Worm (Caenorhabditis elegans) whole organism, L2 larva: ENCODE measurements around the gene F11E6.8.
A peak's percentile ranks its signal among the peaks of the same experiment; 100 is the strongest.

Source experiments
- C34F6.9 ChIP-seq: fragments of 150-350 bp; optimal IDR thresholded peaks from 2 replicates; lab custom pipeline; 2014; ENCODE audit warnings: missing biosample characterization, missing genetic modification characterization
- F13H6.1 ChIP-seq: sonication (generic microtip); optimal IDR thresholded peaks from 2 replicates; lab custom pipeline; 2016; ENCODE audit warnings: missing genetic modification characterization, missing compliant biosample characterization
- R02D3.7 ChIP-seq: fragments of 150-350 bp; optimal IDR thresholded peaks from 2 replicates; lab custom pipeline; 2014; ENCODE audit warnings: missing biosample characterization, missing genetic modification characterization
- Y55F3AM.14 ChIP-seq: fragments of 200-800 bp; sonication (Bioruptor generic); optimal IDR thresholded peaks from 2 replicates; lab custom pipeline; 2018; ENCODE audit warnings: mild to moderate bottlenecking, missing genetic modification characterization, missing compliant biosample characterization
- ZK546.5 ChIP-seq: sonication (generic microtip); optimal IDR thresholded peaks from 2 replicates; lab custom pipeline; 2017; ENCODE audit warnings: missing biosample characterization, missing genetic modification characterization
- alr-1 ChIP-seq: fragments of 150-350 bp; optimal IDR thresholded peaks from 2 replicates; lab custom pipeline; 2014; ENCODE audit warnings: missing biosample characterization, missing genetic modification characterization
- aly-2 ChIP-seq: fragments of 150-350 bp; optimal IDR thresholded peaks from 2 replicates; lab custom pipeline; 2014; ENCODE audit warnings: missing biosample characterization, missing genetic modification characterization
- ama-1 ChIP-seq: fragments of 150-350 bp; optimal IDR thresholded peaks from 2 replicates; lab custom pipeline; 2018; ENCODE audit warnings: inconsistent platforms
- blmp-1 ChIP-seq: sonication (generic microtip); optimal IDR thresholded peaks from 2 replicates; lab custom pipeline; 2017; ENCODE audit warnings: missing genetic modification characterization, mild to moderate bottlenecking, missing compliant biosample characterization, antibody characterized with exemption, moderate library complexity; ENCODE audit not compliant: insufficient read depth
- ceh-16 ChIP-seq: fragments of 150-350 bp; optimal IDR thresholded peaks from 2 replicates; lab custom pipeline; 2014; ENCODE audit warnings: missing biosample characterization, missing genetic modification characterization
- ceh-82 ChIP-seq: fragments of 150-350 bp; optimal IDR thresholded peaks from 2 replicates; lab custom pipeline; 2014; ENCODE audit warnings: missing biosample characterization, missing genetic modification characterization
- crh-2 ChIP-seq: sonication (generic microtip); optimal IDR thresholded peaks from 2 replicates; lab custom pipeline; 2017; ENCODE audit warnings: missing biosample characterization, missing genetic modification characterization
- dmd-4 ChIP-seq: sonication (generic microtip); optimal IDR thresholded peaks from 2 replicates; lab custom pipeline; 2017; ENCODE audit warnings: missing biosample characterization, missing genetic modification characterization
- egl-27 ChIP-seq: sonication (generic microtip); optimal IDR thresholded peaks from 3 replicates; lab custom pipeline; 2017; ENCODE audit warnings: missing biosample characterization, missing genetic modification reagents, missing genetic modification characterization
- fos-1 ChIP-seq: fragments of 150-350 bp; optimal IDR thresholded peaks from 2 replicates; lab custom pipeline; 2014; ENCODE audit warnings: missing biosample characterization, missing genetic modification characterization
- gmeb-1 ChIP-seq: fragments of 150-350 bp; optimal IDR thresholded peaks from 2 replicates; lab custom pipeline; 2014; ENCODE audit warnings: missing biosample characterization, missing genetic modification characterization
- lin-11 ChIP-seq: fragments of 150-350 bp; sonication (generic microtip); optimal IDR thresholded peaks from 2 replicates; lab custom pipeline; 2014; ENCODE audit warnings: missing biosample characterization, missing genetic modification characterization, inconsistent platforms, mixed read lengths
- lin-39 ChIP-seq: fragments of 150-350 bp; optimal IDR thresholded peaks from 2 replicates; lab custom pipeline; 2014; ENCODE audit warnings: missing biosample characterization, missing genetic modification reagents, missing genetic modification characterization
- lsy-2 ChIP-seq, 2 experiments: fragments of 150-350 bp in 1 of 2; sonication (generic microtip) in 1 of 2; optimal IDR thresholded peaks; 2 replicates each; lab custom pipeline; 2014 to 2017; ENCODE audit warnings: missing biosample characterization in 2 of 2, missing genetic modification characterization in 2 of 2
- mdl-1 ChIP-seq, 2 experiments: fragments of 150-350 bp in 1 of 2; sonication (generic microtip) in 1 of 2; optimal IDR thresholded peaks; 2 replicates each; lab custom pipeline; 2017; ENCODE audit warnings: missing biosample characterization in 2 of 2, missing genetic modification characterization in 2 of 2
- nhr-237 ChIP-seq: fragments of 150-350 bp; optimal IDR thresholded peaks from 2 replicates; lab custom pipeline; 2014; ENCODE audit warnings: missing biosample characterization, missing genetic modification characterization
- nhr-25 ChIP-seq: fragments of 150-350 bp; sonication (generic microtip); optimal IDR thresholded peaks from 3 replicates; lab custom pipeline; 2014; ENCODE audit warnings: missing biosample characterization, missing genetic modification characterization
- nhr-6 ChIP-seq: fragments of 150-350 bp; optimal IDR thresholded peaks from 2 replicates; lab custom pipeline; 2014; ENCODE audit warnings: missing biosample characterization, missing genetic modification characterization
- nhr-77 ChIP-seq: fragments of 150-350 bp; optimal IDR thresholded peaks from 2 replicates; lab custom pipeline; 2014; ENCODE audit warnings: missing biosample characterization, missing genetic modification characterization
- peb-1 ChIP-seq: fragments of 150-350 bp; optimal IDR thresholded peaks from 2 replicates; lab custom pipeline; 2014; ENCODE audit warnings: missing biosample characterization, missing genetic modification characterization
- sem-4 ChIP-seq: fragments of 150-350 bp; optimal IDR thresholded peaks from 2 replicates; lab custom pipeline; 2014; ENCODE audit warnings: missing biosample characterization, missing genetic modification reagents, missing genetic modification characterization
- skn-1 ChIP-seq: sonication (generic microtip); optimal IDR thresholded peaks from 2 replicates; lab custom pipeline; 2017; ENCODE audit warnings: missing biosample characterization, missing genetic modification characterization
- sma-3 ChIP-seq: sonication (generic microtip); optimal IDR thresholded peaks from 2 replicates; lab custom pipeline; 2016; ENCODE audit warnings: missing genetic modification reagents, missing genetic modification characterization, missing compliant biosample characterization
- sma-9 ChIP-seq, 2 experiments: fragments of 150-350 bp in 1 of 2; sonication (generic microtip) in 1 of 2; optimal IDR thresholded peaks; 2 replicates each; lab custom pipeline; 2014 to 2016; ENCODE audit warnings: missing genetic modification characterization in 2 of 2, mild to moderate bottlenecking in 1 of 2, missing biosample characterization in 1 of 2, missing compliant biosample characterization in 1 of 2, missing genetic modification reagents in 1 of 2, moderate library complexity in 1 of 2
- unc-62 ChIP-seq: fragments of 150-350 bp; optimal IDR thresholded peaks from 2 replicates; lab custom pipeline; 2014; ENCODE audit warnings: missing biosample characterization, missing genetic modification reagents, missing genetic modification characterization
- ztf-1 ChIP-seq: fragments of 200-800 bp; sonication (Bioruptor generic); conservative IDR thresholded peaks from 2 replicates; pipeline ENCODE4 v1.3.6; 2022; ENCODE audit warnings: missing genetic modification characterization, missing compliant biosample characterization

The F11E6.8 gene

DNA sequence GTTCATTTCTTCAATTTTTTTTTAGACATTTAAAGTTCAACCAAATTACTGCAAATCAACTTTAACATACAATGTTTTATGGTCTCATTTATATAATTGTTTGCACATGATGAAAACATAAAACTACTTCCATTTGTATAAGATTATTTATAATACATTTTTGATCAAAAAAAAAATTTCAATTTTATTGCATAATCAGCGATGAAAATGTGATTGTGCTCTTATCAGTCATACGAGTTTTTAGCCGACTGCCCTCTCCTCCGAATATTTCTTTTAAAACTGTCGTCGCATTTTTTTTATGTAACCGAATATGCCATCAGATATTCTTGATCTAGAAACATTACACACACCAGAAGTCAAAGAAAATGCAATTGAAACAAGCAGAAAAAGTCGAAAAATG is 9.9 kb downstream of the F11E6.8 start, which contains the start of gene F08A7.1:
Gene F08A7.1 (plus strand): TSS at position 191 of the 400 bp plus-strand sequence.
- TF ChIP-seq nhr-77 (tag; lab: Kevin White, UChicago), result no peak
- TF ChIP-seq ZK546.5 (tag; lab: Kevin White, UChicago), result no peak
- TF ChIP-seq peb-1 (tag; lab: Kevin White, UChicago), result no peak
- TF ChIP-seq ama-1 (lab: Kevin White, UChicago), result no peak
- no peak for TF ChIP-seq lsy-2 (tag; optimal IDR thresholded peaks at IDR 0.05; lab: Kevin White, UChicago)
- no peak for TF ChIP-seq ceh-16
- no peak for TF ChIP-seq nhr-237 (tag; lab: Kevin White, UChicago)
- TF ChIP-seq sma-3 (GFP tag; lab: Kevin White, UChicago), result no peak
- peak; percentile 36 for TF ChIP-seq fos-1 (tag; lab: Kevin White, UChicago)
- TF ChIP-seq aly-2 (tag; lab: Kevin White, UChicago), result no peak
- no peak for TF ChIP-seq ztf-1 (GFP tag; lab: Robert Waterston, UW)
- TF ChIP-seq unc-62 (GFP tag; lab: Kevin White, UChicago), result no peak
- no peak for TF ChIP-seq lin-39 (tag; lab: Kevin White, UChicago)
- no peak for TF ChIP-seq sem-4 (tag; lab: Kevin White, UChicago)
- TF ChIP-seq gmeb-1, result peak; percentile 44
- no peak for TF ChIP-seq nhr-6 (tag; lab: Kevin White, UChicago)
- TF ChIP-seq lin-11 (tag; lab: Kevin White, UChicago), result no peak
- TF ChIP-seq nhr-25, result no peak

DNA sequence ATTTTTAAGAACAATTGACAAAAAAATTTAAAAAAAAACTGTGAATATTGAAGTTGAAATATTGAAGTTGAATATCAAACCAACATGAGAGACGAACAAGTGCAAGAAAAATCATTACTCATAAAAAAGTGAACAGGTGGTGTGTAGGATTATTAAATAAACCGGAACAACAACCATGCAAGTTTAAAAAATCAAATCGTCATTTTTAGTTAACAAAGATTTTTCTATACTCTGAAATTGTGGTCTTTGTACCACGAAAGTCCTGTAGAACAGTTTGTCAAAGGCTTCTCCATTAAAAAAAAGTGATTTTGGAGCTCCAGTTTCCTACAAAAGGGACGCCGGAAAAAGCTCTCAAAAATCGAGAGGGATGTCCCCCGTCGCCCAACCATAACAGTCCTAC is 10.3 kb downstream of the F11E6.8 start, which contains the start of gene C06A12.19:
Gene C06A12.19 (minus strand): TSS at position 101 of the 400 bp plus-strand sequence.
- TF ChIP-seq lsy-2 (tag; optimal IDR thresholded peaks at IDR 0.05; lab: Kevin White, UChicago), result no peak
- TF ChIP-seq ceh-16, result no peak
- TF ChIP-seq dmd-4 (tag; lab: Kevin White, UChicago), result no peak
- no peak for TF ChIP-seq skn-1 (tag; lab: Kevin White, UChicago)

DNA sequence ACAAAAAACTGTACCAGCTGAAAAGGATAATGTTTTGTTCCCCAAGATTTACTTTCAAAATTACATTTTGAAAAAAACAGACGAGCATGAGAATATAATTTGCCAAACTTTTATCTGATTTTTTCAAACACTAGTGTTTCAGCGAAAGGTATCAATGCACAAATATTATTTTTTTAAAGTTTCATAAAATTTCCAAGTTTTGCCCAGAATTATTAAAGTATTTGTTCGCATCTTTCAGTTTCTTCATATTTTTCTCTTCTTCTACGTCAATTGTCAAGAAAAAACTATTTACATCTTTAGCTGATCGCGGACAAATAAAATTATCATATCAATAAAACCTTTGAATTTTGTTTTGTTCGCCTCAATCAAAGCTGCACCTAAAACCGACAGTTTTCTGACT is 13.3 kb downstream of the F11E6.8 start, which contains the start of gene C06A12.8:
Gene C06A12.8 (plus strand): TSS at position 301 of the 400 bp plus-strand sequence.
- TF ChIP-seq mdl-1 (tag; optimal IDR thresholded peaks at IDR 0.05; lab: Kevin White, UChicago) (no peak), ceh-82 (tag; lab: Kevin White, UChicago) (no peak), R02D3.7 (tag; lab: Kevin White, UChicago) (no peak), dmd-4 (tag; lab: Kevin White, UChicago) (no peak), nhr-25 (no peak), fos-1 (tag; lab: Kevin White, UChicago) (no peak), nhr-237 (tag; lab: Kevin White, UChicago) (no peak), F13H6.1 (tag; lab: Kevin White, UChicago) (no peak), aly-2 (tag; lab: Kevin White, UChicago) (no peak), Y55F3AM.14 (GFP tag; lab: Kevin White, UChicago) (no peak), lsy-2 (tag; optimal IDR thresholded peaks at IDR 0.05; lab: Kevin White, UChicago) (no peak)

DNA sequence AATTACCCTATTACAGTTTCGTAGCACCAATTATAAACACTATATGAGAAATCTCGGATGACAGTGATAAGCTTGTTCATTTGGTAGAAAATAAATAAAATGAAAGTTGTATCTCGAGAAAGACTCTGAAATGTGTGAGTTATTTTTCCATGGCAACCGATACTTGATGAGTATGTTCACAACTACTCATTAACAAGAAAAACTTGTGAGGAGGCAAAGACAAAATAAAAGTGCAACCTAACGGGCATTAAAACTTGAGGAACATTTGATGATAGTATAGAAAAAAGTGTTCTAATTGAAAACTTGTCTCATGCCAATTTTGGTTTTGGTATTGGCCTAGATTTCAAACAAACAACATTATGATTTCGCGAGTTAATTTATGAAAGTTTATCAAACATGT is 13.8 kb downstream of the F11E6.8 start, which contains the start of gene gcy-27:
Gene gcy-27 (minus strand): TSS at position 101 of the 400 bp plus-strand sequence.
- TF ChIP-seq dmd-4 (tag; lab: Kevin White, UChicago), result no peak

DNA sequence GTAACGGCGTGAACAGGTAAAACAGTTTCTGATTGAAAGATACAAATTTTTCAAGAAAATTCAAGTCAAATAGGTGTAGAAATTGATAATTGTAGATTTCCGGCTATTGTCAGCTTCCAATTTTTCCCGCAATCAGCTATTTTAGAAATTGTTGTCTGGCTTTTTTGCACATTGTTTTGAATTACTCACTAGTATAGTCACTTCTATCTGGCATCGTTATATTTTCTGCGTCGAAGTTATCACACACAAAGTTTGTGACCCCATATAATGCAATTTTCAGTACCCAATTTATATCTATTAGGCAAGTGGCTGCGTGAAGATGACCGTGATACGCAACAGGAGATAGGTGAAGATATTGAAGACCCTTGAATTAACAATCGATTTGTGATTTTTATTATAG is 15.1 kb downstream of the F11E6.8 start:
- TF ChIP-seq sma-9 (GFP tag; optimal IDR thresholded peaks at IDR 0.05; lab: Kevin White, UChicago), result no peak
- TF ChIP-seq sma-9 (tag; optimal IDR thresholded peaks at IDR 0.05; lab: Kevin White, UChicago), result no peak
- no peak for TF ChIP-seq egl-27 (tag; lab: Kevin White, UChicago)
- TF ChIP-seq fos-1 (tag; lab: Kevin White, UChicago), result no peak
- no peak for TF ChIP-seq aly-2 (tag; lab: Kevin White, UChicago)
- TF ChIP-seq alr-1 (tag; lab: Kevin White, UChicago), result no peak
- TF ChIP-seq blmp-1 (tag; lab: Kevin White, UChicago), result no peak
- no peak for TF ChIP-seq nhr-25
- TF ChIP-seq nhr-6 (tag; lab: Kevin White, UChicago), result no peak
- no peak for TF ChIP-seq skn-1 (tag; lab: Kevin White, UChicago)
- TF ChIP-seq crh-2 (tag; lab: Kevin White, UChicago), result no peak
- no peak for TF ChIP-seq C34F6.9 (tag; lab: Kevin White, UChicago)
